Worm (Caenorhabditis elegans) whole organism, L2 larva: Measurements from ENCODE around the gene ZK742.4.

ENCODE experiments used
- aly-2 ChIP-seq: fragments of 150-350 bp; optimal IDR thresholded peaks from 2 replicates; lab custom pipeline; 2014; ENCODE audit warnings: missing biosample characterization, missing genetic modification characterization
- blmp-1 ChIP-seq: sonication (generic microtip); optimal IDR thresholded peaks from 2 replicates; lab custom pipeline; 2017; ENCODE audit warnings: missing genetic modification characterization, mild to moderate bottlenecking, missing compliant biosample characterization, antibody characterized with exemption, moderate library complexity; ENCODE audit not compliant: insufficient read depth
- egl-27 ChIP-seq: sonication (generic microtip); optimal IDR thresholded peaks from 3 replicates; lab custom pipeline; 2017; ENCODE audit warnings: missing biosample characterization, missing genetic modification reagents, missing genetic modification characterization
- fos-1 ChIP-seq: fragments of 150-350 bp; optimal IDR thresholded peaks from 2 replicates; lab custom pipeline; 2014; ENCODE audit warnings: missing biosample characterization, missing genetic modification characterization
- lin-13 ChIP-seq: fragments of 150-350 bp; optimal IDR thresholded peaks from 2 replicates; lab custom pipeline; 2014; ENCODE audit warnings: missing biosample characterization, missing genetic modification reagents, missing genetic modification characterization
- lsy-2 ChIP-seq, 2 experiments: fragments of 150-350 bp in 1 of 2; sonication (generic microtip) in 1 of 2; optimal IDR thresholded peaks; 2 replicates each; lab custom pipeline; 2014 to 2017; ENCODE audit warnings: missing biosample characterization in 2 of 2, missing genetic modification characterization in 2 of 2
- skn-1 ChIP-seq: sonication (generic microtip); optimal IDR thresholded peaks from 2 replicates; lab custom pipeline; 2017; ENCODE audit warnings: missing biosample characterization, missing genetic modification characterization
- snpc-4 ChIP-seq: fragments of 150-350 bp; optimal IDR thresholded peaks from 2 replicates; lab custom pipeline; 2014; ENCODE audit warnings: missing biosample characterization, missing genetic modification characterization
- unc-39 ChIP-seq: fragments of 150-350 bp; optimal IDR thresholded peaks from 2 replicates; lab custom pipeline; 2014; ENCODE audit warnings: missing biosample characterization, missing genetic modification characterization
- unc-62 ChIP-seq: fragments of 150-350 bp; optimal IDR thresholded peaks from 2 replicates; lab custom pipeline; 2014; ENCODE audit warnings: missing biosample characterization, missing genetic modification reagents, missing genetic modification characterization

DNA sequence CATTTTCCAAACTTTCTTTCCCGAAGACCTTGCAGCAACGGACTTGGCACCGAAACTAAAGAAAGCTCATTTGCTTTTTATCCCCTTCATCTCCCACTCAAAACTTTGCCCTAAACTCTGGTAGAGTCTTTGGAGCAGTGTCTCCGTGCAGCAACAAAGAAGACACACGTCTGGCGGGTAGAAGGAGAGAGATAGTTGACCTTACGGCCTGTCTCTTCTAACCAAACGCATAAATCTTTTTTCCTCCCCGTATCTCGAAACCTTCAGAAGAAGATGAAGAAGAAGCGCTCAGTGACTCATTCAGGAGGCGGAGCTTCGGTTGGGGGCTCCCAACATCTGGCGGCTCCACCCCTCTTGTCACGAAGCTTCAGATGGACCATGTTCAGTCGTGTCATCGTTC lies 14.8 kb upstream of the ZK742.4 start:
- no peak for TF ChIP-seq fos-1 (tag; lab: Kevin White, UChicago)
- no peak for TF ChIP-seq egl-27 (tag; lab: Kevin White, UChicago)
- no peak for TF ChIP-seq skn-1 (tag; lab: Kevin White, UChicago)
- TF ChIP-seq blmp-1, result no peak
- no peak for TF ChIP-seq unc-39 (tag; lab: Kevin White, UChicago)
- no peak for TF ChIP-seq unc-62
- TF ChIP-seq lin-13 (GFP tag; lab: Kevin White, UChicago), result no peak
- no peak for TF ChIP-seq snpc-4 (tag; lab: Kevin White, UChicago)
- no peak for TF ChIP-seq lsy-2 (tag; optimal IDR thresholded peaks at IDR 0.05; lab: Kevin White, UChicago)
- TF ChIP-seq aly-2 (tag; lab: Kevin White, UChicago), result no peak
